Worm (Caenorhabditis elegans) whole organism, L3 larva: ENCODE results near the gene Y50D7A.13.
A peak's percentile ranks its signal among the peaks of the same experiment; 100 is the strongest.

Source experiments
- R02D3.7 ChIP-seq: fragments of 150-350 bp; optimal IDR thresholded peaks from 2 replicates; lab custom pipeline; 2014; ENCODE audit warnings: missing biosample characterization, missing genetic modification characterization
- aly-2 ChIP-seq: fragments of 150-350 bp; optimal IDR thresholded peaks from 2 replicates; lab custom pipeline; 2014; ENCODE audit warnings: missing biosample characterization, missing genetic modification characterization
- ama-1 ChIP-seq: fragments of 150-350 bp; optimal IDR thresholded peaks from 2 replicates; lab custom pipeline; 2018
- ceh-16 ChIP-seq: sonication (generic microtip); optimal IDR thresholded peaks from 2 replicates; lab custom pipeline; 2017; ENCODE audit warnings: missing biosample characterization, missing genetic modification characterization
- ceh-28 ChIP-seq: fragments of 150-350 bp; optimal IDR thresholded peaks from 2 replicates; lab custom pipeline; 2014; ENCODE audit warnings: missing biosample characterization, missing genetic modification reagents, missing genetic modification characterization
- ceh-82 ChIP-seq: fragments of 150-350 bp; optimal IDR thresholded peaks from 2 replicates; lab custom pipeline; 2014; ENCODE audit warnings: missing biosample characterization, missing genetic modification characterization
- egl-27 ChIP-seq: sonication (generic microtip); optimal IDR thresholded peaks from 4 replicates; lab custom pipeline; 2017; ENCODE audit warnings: missing biosample characterization, missing genetic modification reagents, missing genetic modification characterization
- egl-5 ChIP-seq: fragments of 150-350 bp; optimal IDR thresholded peaks from 2 replicates; lab custom pipeline; 2017; ENCODE audit warnings: missing biosample characterization, missing genetic modification reagents, missing genetic modification characterization, inconsistent platforms
- elt-1 ChIP-seq: fragments of 150-350 bp; optimal IDR thresholded peaks from 2 replicates; lab custom pipeline; 2014; ENCODE audit warnings: missing biosample characterization, missing genetic modification characterization
- elt-2 ChIP-seq: sonication (generic microtip); optimal IDR thresholded peaks from 2 replicates; lab custom pipeline; 2016; ENCODE audit warnings: missing genetic modification reagents, mild to moderate bottlenecking, missing genetic modification characterization, missing compliant biosample characterization
- eor-1 ChIP-seq, 2 experiments: fragments of 150-350 bp; optimal IDR thresholded peaks; 2 replicates each; lab custom pipeline; 2014 to 2018; ENCODE audit warnings: missing biosample characterization in 2 of 2, missing genetic modification characterization in 2 of 2
- fkh-10 ChIP-seq: sonication (generic microtip); optimal IDR thresholded peaks from 2 replicates; lab custom pipeline; 2017; ENCODE audit warnings: missing biosample characterization, missing genetic modification reagents, missing genetic modification characterization
- fkh-2 ChIP-seq: fragments of 150-350 bp; optimal IDR thresholded peaks from 2 replicates; lab custom pipeline; 2014; ENCODE audit warnings: missing biosample characterization, missing genetic modification reagents, missing genetic modification characterization
- fos-1 ChIP-seq: fragments of 150-350 bp; optimal IDR thresholded peaks from 2 replicates; lab custom pipeline; 2014; ENCODE audit warnings: missing biosample characterization, missing genetic modification characterization
- hmg-11 ChIP-seq: sonication (generic microtip); optimal IDR thresholded peaks from 2 replicates; lab custom pipeline; 2016; ENCODE audit warnings: missing genetic modification characterization, missing compliant biosample characterization
- jun-1 ChIP-seq: fragments of 150-350 bp; optimal IDR thresholded peaks from 2 replicates; lab custom pipeline; 2014; ENCODE audit warnings: missing biosample characterization, missing genetic modification reagents, missing genetic modification characterization
- lin-39 ChIP-seq: fragments of 150-350 bp; optimal IDR thresholded peaks from 2 replicates; lab custom pipeline; 2018; ENCODE audit warnings: missing biosample characterization, missing genetic modification reagents, missing genetic modification characterization
- nhr-11 ChIP-seq: fragments of 150-350 bp; optimal IDR thresholded peaks from 2 replicates; lab custom pipeline; 2014; ENCODE audit warnings: missing biosample characterization, missing genetic modification characterization
- nhr-12 ChIP-seq: fragments of 150-350 bp; optimal IDR thresholded peaks from 2 replicates; lab custom pipeline; 2014; ENCODE audit warnings: missing biosample characterization, missing genetic modification characterization
- nhr-237 ChIP-seq: fragments of 150-350 bp; optimal IDR thresholded peaks from 2 replicates; lab custom pipeline; 2014; ENCODE audit warnings: missing biosample characterization, missing genetic modification characterization
- nhr-25 ChIP-seq: sonication (generic microtip); optimal IDR thresholded peaks from 2 replicates; lab custom pipeline; 2017; ENCODE audit warnings: missing biosample characterization, missing genetic modification characterization
- nhr-28 ChIP-seq: fragments of 150-350 bp; optimal IDR thresholded peaks from 2 replicates; lab custom pipeline; 2014; ENCODE audit warnings: missing biosample characterization, missing genetic modification characterization
- nhr-43 ChIP-seq: sonication (generic microtip); optimal IDR thresholded peaks from 2 replicates; lab custom pipeline; 2016; ENCODE audit warnings: mild to moderate bottlenecking, missing genetic modification characterization, missing compliant biosample characterization; ENCODE audit not compliant: poor library complexity, severe bottlenecking
- nhr-67 ChIP-seq: fragments of 150-350 bp; optimal IDR thresholded peaks from 2 replicates; lab custom pipeline; 2014; ENCODE audit warnings: missing biosample characterization, missing genetic modification characterization
- nhr-76 ChIP-seq: fragments of 150-350 bp; sonication (generic microtip); optimal IDR thresholded peaks from 5 replicates; lab custom pipeline; 2014; ENCODE audit warnings: missing biosample characterization, missing genetic modification characterization
- nhr-77 ChIP-seq: fragments of 150-350 bp; optimal IDR thresholded peaks from 2 replicates; lab custom pipeline; 2014; ENCODE audit warnings: missing biosample characterization, missing genetic modification characterization
- pha-4 ChIP-seq: fragments of 150-350 bp; optimal IDR thresholded peaks from 2 replicates; lab custom pipeline; 2014; ENCODE audit warnings: missing biosample characterization, missing genetic modification reagents, missing genetic modification characterization
- pqm-1 ChIP-seq: fragments of 150-350 bp; optimal IDR thresholded peaks from 2 replicates; lab custom pipeline; 2017; ENCODE audit warnings: missing biosample characterization, missing genetic modification characterization, inconsistent platforms
- skn-1 ChIP-seq: fragments of 150-350 bp; optimal IDR thresholded peaks from 2 replicates; lab custom pipeline; 2014; ENCODE audit warnings: missing biosample characterization, missing genetic modification characterization
- snpc-4 ChIP-seq: fragments of 150-350 bp; optimal IDR thresholded peaks from 2 replicates; lab custom pipeline; 2014; ENCODE audit warnings: missing biosample characterization, missing genetic modification characterization
- tbx-2 ChIP-seq: sonication (generic microtip); optimal IDR thresholded peaks from 2 replicates; lab custom pipeline; 2016; ENCODE audit warnings: mild to moderate bottlenecking, missing genetic modification characterization, missing compliant biosample characterization
- unc-39 ChIP-seq: sonication (generic microtip); optimal IDR thresholded peaks from 4 replicates; lab custom pipeline; 2017; ENCODE audit warnings: missing biosample characterization, missing genetic modification characterization
- unc-62 ChIP-seq: fragments of 150-350 bp; sonication (generic microtip); optimal IDR thresholded peaks from 4 replicates; lab custom pipeline; 2014; ENCODE audit warnings: missing biosample characterization, missing genetic modification reagents, missing genetic modification characterization
- zag-1 ChIP-seq: fragments of 150-350 bp; optimal IDR thresholded peaks from 2 replicates; lab custom pipeline; 2014; ENCODE audit warnings: missing biosample characterization, missing genetic modification characterization
- ztf-11 ChIP-seq: fragments of 150-350 bp; optimal IDR thresholded peaks from 2 replicates; lab custom pipeline; 2014; ENCODE audit warnings: missing biosample characterization, missing genetic modification characterization
- ztf-4 ChIP-seq: fragments of 150-350 bp; optimal IDR thresholded peaks from 2 replicates; lab custom pipeline; 2014; ENCODE audit warnings: missing biosample characterization, missing genetic modification characterization

The Y50D7A.13 gene

DNA sequence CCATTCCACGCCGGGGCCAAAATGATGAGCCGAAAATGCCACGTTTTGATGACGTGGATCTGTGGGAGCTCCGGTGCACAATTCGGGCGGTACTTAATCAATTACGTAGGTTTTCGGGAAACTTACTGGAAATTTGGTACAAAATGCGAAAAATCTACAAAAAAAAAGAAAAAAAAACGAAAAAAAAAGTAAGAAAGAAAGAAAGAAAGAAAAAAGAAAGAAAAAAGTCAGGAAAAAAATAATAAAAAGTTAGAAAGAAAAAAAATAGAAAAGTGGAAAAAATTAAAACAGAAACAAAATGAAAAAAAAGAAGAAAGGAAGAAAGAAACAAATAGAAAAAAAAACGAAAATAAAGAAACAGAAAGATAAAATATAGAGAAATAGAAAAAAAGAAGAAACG lies 18.4 kb upstream of the Y50D7A.13 start:
- TF ChIP-seq ceh-28 (tag; lab: Kevin White, UChicago) = no peak
- TF ChIP-seq zag-1 (tag; lab: Kevin White, UChicago) = no peak
- TF ChIP-seq elt-2 = no peak
- no peak for TF ChIP-seq fkh-10
- no peak for TF ChIP-seq egl-5 (tag; lab: Kevin White, UChicago)
- peak; percentile 7 for TF ChIP-seq skn-1 (tag; lab: Kevin White, UChicago)
- no peak for TF ChIP-seq nhr-43
- TF ChIP-seq nhr-237 (tag; lab: Kevin White, UChicago) = no peak
- peak; percentile 45 for TF ChIP-seq egl-27 (tag; lab: Kevin White, UChicago)
- no peak for TF ChIP-seq fos-1
- TF ChIP-seq aly-2 = no peak

DNA sequence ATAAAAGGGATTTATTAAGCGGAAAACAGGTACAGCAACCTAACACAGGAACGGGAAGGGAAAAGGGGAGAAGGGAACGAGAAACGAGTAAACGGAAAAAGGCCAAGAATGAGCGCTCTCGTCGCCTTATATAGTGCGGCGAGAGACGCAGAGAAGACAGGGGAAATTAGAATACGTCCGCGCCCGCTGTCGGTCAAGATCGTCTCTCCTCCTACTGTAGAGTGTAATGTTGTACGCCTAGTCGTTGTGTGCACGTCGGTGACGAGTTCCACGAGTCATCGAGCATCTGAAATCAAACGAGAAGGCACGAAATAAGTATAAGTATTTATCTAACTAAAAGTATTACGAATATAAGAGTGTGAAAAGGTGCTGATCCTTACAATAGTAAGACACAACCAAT lies 16.7 kb upstream of the Y50D7A.13 start:
- TF ChIP-seq pqm-1 (tag; lab: Kevin White, UChicago) (no peak), hmg-11 (tag; lab: Kevin White, UChicago) (peak; percentile 2), ceh-28 (tag; lab: Kevin White, UChicago) (no peak)

DNA sequence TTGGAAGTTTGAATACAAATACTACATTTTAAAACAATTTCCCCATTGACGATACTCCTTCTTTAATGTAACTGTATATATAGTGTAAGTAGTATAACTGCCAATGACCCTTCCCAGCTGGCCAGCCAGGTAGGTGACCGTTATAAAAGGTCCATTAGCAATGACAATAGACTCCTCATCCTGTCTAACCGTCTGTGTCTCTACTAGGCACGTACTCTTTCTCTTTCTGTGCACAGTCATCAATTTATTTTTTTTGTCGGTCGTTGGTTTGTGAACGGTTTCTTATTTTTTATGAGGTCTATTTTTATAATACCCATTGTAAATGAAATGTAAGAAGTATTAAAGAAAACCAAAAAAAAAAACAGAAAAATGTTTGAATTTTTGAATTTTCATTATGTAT lies 10.1 kb upstream of the Y50D7A.13 start:
- TF ChIP-seq ama-1 (lab: Kevin White, UChicago) (no peak), tbx-2 (tag; lab: Kevin White, UChicago) (no peak), pha-4 (tag; lab: Kevin White, UChicago) (no peak), ztf-4 (tag; lab: Kevin White, UChicago) (no peak), nhr-25 (tag; lab: Kevin White, UChicago) (no peak), elt-2 (no peak), nhr-12 (tag; lab: Kevin White, UChicago) (no peak), fos-1 (no peak), nhr-67 (tag; lab: Kevin White, UChicago) (no peak)

DNA sequence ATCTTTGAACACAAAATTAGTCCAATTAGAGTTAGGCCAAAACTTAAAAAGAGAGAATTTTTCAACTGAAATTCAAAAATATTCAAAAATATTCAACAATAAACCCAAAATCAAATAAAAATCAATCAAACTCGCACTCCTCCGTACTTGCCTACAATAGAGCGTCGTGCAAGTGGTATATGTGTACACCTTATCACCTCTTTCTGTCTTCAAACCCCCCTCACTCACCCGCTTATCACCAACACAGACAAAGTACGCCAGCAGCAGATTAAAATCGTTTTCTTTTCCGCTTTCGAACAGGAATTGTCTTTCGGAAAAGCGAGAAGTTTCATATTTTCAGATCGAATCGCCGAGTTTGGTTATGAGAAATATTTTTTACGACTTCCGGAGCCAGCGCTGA lies 4.8 kb upstream of the Y50D7A.13 start:
- TF ChIP-seq elt-2 (peak; percentile 82), jun-1 (tag; lab: Kevin White, UChicago) (no peak), pqm-1 (tag; lab: Kevin White, UChicago) (peak; percentile 36)

DNA sequence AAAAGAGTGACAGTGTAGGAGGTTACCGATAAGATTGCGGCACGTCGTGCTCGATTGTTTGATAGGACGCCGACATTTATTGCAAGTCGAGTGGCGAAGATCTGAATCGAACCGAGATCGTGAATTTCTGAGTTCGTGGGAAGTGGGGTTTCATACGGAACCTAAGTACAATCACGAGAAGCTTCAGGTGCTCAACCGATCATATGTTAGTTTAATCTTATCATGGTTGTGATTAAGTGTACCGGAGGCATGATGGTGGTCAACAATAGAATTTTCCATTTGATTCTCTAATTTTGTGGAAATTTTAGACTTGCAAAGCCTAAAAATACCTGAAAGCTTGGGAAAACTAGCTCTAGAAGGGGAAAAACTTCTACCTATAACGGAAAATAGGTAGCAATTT lies 4.0 kb upstream of the Y50D7A.13 start, which contains the start of gene ads-1:
TSS of gene ads-1 (minus strand) at position 101 of the 400 bp plus-strand sequence.
- no peak for TF ChIP-seq aly-2
- TF ChIP-seq fkh-2 (tag; lab: Kevin White, UChicago) = no peak
- TF ChIP-seq ztf-11 = no peak
- no peak for TF ChIP-seq pha-4 (tag; lab: Kevin White, UChicago)
- TF ChIP-seq unc-39 = no peak
- no peak for TF ChIP-seq nhr-76 (tag; lab: Kevin White, UChicago)
- TF ChIP-seq snpc-4 = no peak
- TF ChIP-seq unc-62 (GFP tag; lab: Kevin White, UChicago) = no peak
- TF ChIP-seq nhr-11 (tag; lab: Kevin White, UChicago) = no peak
- TF ChIP-seq elt-1 = no peak
- no peak for TF ChIP-seq eor-1 (tag; optimal IDR thresholded peaks at IDR 0.05; lab: Kevin White, UChicago)
- TF ChIP-seq nhr-237 (tag; lab: Kevin White, UChicago) = no peak
- no peak for TF ChIP-seq nhr-67 (tag; lab: Kevin White, UChicago)
- TF ChIP-seq lin-39 (tag; lab: Kevin White, UChicago) = no peak
- no peak for TF ChIP-seq fkh-10
- TF ChIP-seq jun-1 (tag; lab: Kevin White, UChicago) = no peak
- TF ChIP-seq hmg-11 (tag; lab: Kevin White, UChicago) = no peak
- no peak for TF ChIP-seq ama-1 (lab: Kevin White, UChicago)

DNA sequence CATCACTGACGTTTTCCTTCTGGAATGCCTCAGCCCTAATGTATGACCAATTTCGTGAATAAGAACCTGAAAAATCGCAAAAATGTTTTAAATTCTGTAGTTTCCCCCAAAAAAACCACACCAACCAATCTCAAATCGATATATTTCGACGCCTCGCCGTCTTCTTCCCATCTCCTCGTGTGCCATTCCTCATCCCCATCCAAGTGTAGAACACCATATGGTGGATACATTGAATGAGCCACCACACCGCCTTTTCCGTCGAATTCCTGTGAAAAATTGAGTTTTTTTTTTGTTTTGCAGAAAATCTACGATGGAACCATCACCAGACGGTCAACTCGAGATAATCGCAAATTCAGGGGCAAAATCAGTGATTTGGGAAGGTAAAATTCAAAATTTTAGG lies 2.1 kb downstream of the Y50D7A.13 start, which contains the start of gene Y50D7A.1:
TSS of gene Y50D7A.1 (plus strand) at position 301 of the 400 bp plus-strand sequence.
- TF ChIP-seq nhr-28 (tag; lab: Kevin White, UChicago) (no peak), hmg-11 (tag; lab: Kevin White, UChicago) (no peak), elt-1 (no peak), ztf-11 (no peak), ceh-16 (tag; lab: Kevin White, UChicago) (no peak), ztf-4 (tag; lab: Kevin White, UChicago) (no peak), nhr-77 (tag; lab: Kevin White, UChicago) (no peak), snpc-4 (no peak), R02D3.7 (tag; lab: Kevin White, UChicago) (no peak), ceh-82 (tag; lab: Kevin White, UChicago) (no peak)
